Worm (Caenorhabditis elegans): Measurements from ENCODE around the gene C05E4.15.

DNA sequence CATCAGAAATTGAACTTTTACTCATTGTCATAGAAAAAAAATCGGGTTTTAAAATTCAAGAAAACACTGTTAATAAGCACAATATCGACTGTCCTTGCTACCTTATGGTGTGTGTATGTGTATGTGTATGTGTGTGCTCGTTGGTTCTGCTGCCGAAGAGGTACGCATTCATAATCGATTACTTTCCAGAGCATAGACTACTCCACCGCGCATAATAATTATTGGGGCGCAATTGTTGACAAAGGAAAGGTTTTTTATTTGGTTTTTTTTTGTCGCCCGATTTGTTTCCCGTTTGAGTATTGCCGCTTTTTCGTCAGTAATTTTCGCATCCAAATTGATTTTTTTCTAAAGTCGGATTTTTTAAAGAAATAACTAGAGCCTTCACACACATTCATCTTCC, at the start of gene C05E4.15:
- TF ChIP-seq dao-5 (tag; optimal IDR thresholded peaks at IDR 0.05) (no peak), W03F9.2 (tag; optimal IDR thresholded peaks at IDR 0.05) (no peak), him-1 (tag; optimal IDR thresholded peaks at IDR 0.05) (no peak)

Measured in whole organism, L4/young adult.